Fruit fly (Drosophila melanogaster) whole organism, embryonic: ENCODE results near the gene Ugt35E2.

Source experiments
- Atf-2 ChIP-seq: fragments of 200-800 bp; sonication (Bioruptor generic); optimal IDR thresholded peaks from 2 replicates; lab custom pipeline; 2016; ENCODE audit warnings: missing biosample characterization, missing genetic modification characterization
- Blimp-1 ChIP-seq: fragments of 200-800 bp; sonication (Bioruptor generic); optimal IDR thresholded peaks from 3 replicates; lab custom pipeline; 2018; ENCODE audit warnings: missing biosample characterization, missing genetic modification characterization, mild to moderate bottlenecking, moderate library complexity, missing genetic modification reagents
- CG1024 ChIP-seq: fragments of 200-800 bp; sonication (Bioruptor generic); IDR thresholded peaks from 2 replicates; pipeline ENCODE4 v1.3.6; 2022; ENCODE audit warnings: missing biosample characterization, missing genetic modification characterization
- CG11247 ChIP-seq: fragments of 200-800 bp; sonication (Bioruptor generic); IDR thresholded peaks from 2 replicates; pipeline ENCODE4 v1.3.6; 2022; ENCODE audit warnings: missing biosample characterization, missing genetic modification characterization
- CG12104 ChIP-seq: fragments of 200-800 bp; sonication (Bioruptor generic); optimal IDR thresholded peaks from 3 replicates; lab custom pipeline; 2016; ENCODE audit warnings: missing biosample characterization, missing genetic modification characterization
- CG12659 ChIP-seq: fragments of 200-800 bp; sonication (Bioruptor generic); optimal IDR thresholded peaks from 3 replicates; lab custom pipeline; 2017; ENCODE audit warnings: mild to moderate bottlenecking, missing biosample characterization, missing genetic modification reagents, missing genetic modification characterization
- CG12744 ChIP-seq: fragments of 200-800 bp; sonication (Bioruptor generic); optimal IDR thresholded peaks from 2 replicates; lab custom pipeline; 2016; ENCODE audit warnings: missing biosample characterization, missing genetic modification characterization
- CG12942 ChIP-seq: fragments of 200-800 bp; sonication (Bioruptor generic); optimal IDR thresholded peaks from 3 replicates; lab custom pipeline; 2016; ENCODE audit warnings: missing biosample characterization, missing genetic modification characterization
- CG13123 ChIP-seq: fragments of 200-800 bp; sonication (Bioruptor generic); optimal IDR thresholded peaks from 2 replicates; lab custom pipeline; 2016; ENCODE audit warnings: missing biosample characterization, missing genetic modification characterization
- CG14050 ChIP-seq: fragments of 200-800 bp; sonication (Bioruptor generic); IDR thresholded peaks from 3 replicates; pipeline ENCODE4 v1.3.6; 2022; ENCODE audit warnings: missing biosample characterization, missing genetic modification characterization
- CG1529 ChIP-seq: fragments of 200-800 bp; sonication (Bioruptor generic); optimal IDR thresholded peaks from 3 replicates; lab custom pipeline; 2018; ENCODE audit warnings: missing biosample characterization, missing genetic modification characterization
- CG15601 ChIP-seq: fragments of 200-800 bp; sonication (Bioruptor generic); optimal IDR thresholded peaks from 3 replicates; lab custom pipeline; 2019; ENCODE audit warnings: missing biosample characterization, mild to moderate bottlenecking, missing genetic modification characterization, moderate library complexity
- CG1647 ChIP-seq: fragments of 200-800 bp; sonication (Bioruptor generic); optimal IDR thresholded peaks from 3 replicates; lab custom pipeline; 2016; ENCODE audit warnings: missing biosample characterization, missing genetic modification characterization
- CG17568 ChIP-seq: fragments of 200-800 bp; sonication (Bioruptor generic); optimal IDR thresholded peaks from 2 replicates; lab custom pipeline; 2018; ENCODE audit warnings: missing biosample characterization, mild to moderate bottlenecking, missing genetic modification characterization, moderate library complexity
- CG2120 ChIP-seq: fragments of 200-800 bp; sonication (Bioruptor generic); optimal IDR thresholded peaks from 3 replicates; lab custom pipeline; 2016; ENCODE audit warnings: missing biosample characterization, missing genetic modification characterization
- CG2712 ChIP-seq: fragments of 200-800 bp; optimal IDR thresholded peaks from 3 replicates; lab custom pipeline; 2019; ENCODE audit warnings: missing biosample characterization, mild to moderate bottlenecking, missing genetic modification characterization, moderate library complexity
- CG34224 ChIP-seq: fragments of 200-800 bp; sonication (Bioruptor generic); IDR thresholded peaks from 3 replicates; pipeline ENCODE4 v1.3.6; 2022; ENCODE audit warnings: missing biosample characterization, missing genetic modification characterization; ENCODE audit not compliant: partially characterized antibody
- CG8089 ChIP-seq: fragments of 200-800 bp; sonication (Bioruptor generic); optimal IDR thresholded peaks from 3 replicates; lab custom pipeline; 2016; ENCODE audit warnings: missing biosample characterization, missing genetic modification characterization
- CG8290 ChIP-seq, 3 experiments: fragments of 200-800 bp; sonication (Bioruptor generic); optimal IDR thresholded peaks; 2 replicates each; lab custom pipeline; 2016 to 2019; ENCODE audit warnings: missing biosample characterization in 3 of 3, missing genetic modification characterization in 3 of 3, mild to moderate bottlenecking in 2 of 3, moderate library complexity in 1 of 3
- CG8388 ChIP-seq: fragments of 200-800 bp; sonication (Bioruptor generic); optimal IDR thresholded peaks from 2 replicates; lab custom pipeline; 2019; ENCODE audit warnings: missing biosample characterization, mild to moderate bottlenecking, missing genetic modification characterization, moderate library complexity
- CG9817 ChIP-seq: fragments of 200-800 bp; sonication (Bioruptor generic); optimal IDR thresholded peaks from 2 replicates; lab custom pipeline; 2018; ENCODE audit warnings: missing biosample characterization, mild to moderate bottlenecking, missing genetic modification characterization, moderate library complexity
- CHES-1-like ChIP-seq: fragments of 200-800 bp; sonication (Bioruptor generic); optimal IDR thresholded peaks from 2 replicates; lab custom pipeline; 2016; ENCODE audit warnings: missing biosample characterization, missing genetic modification characterization
- Dek ChIP-seq: fragments of 200-800 bp; sonication (Bioruptor generic); optimal IDR thresholded peaks from 3 replicates; lab custom pipeline; 2019; ENCODE audit warnings: missing biosample characterization, mild to moderate bottlenecking, missing genetic modification characterization, moderate library complexity
- Dp ChIP-seq: fragments of 200-800 bp; sonication (Bioruptor generic); optimal IDR thresholded peaks from 2 replicates; lab custom pipeline; 2018; ENCODE audit warnings: missing biosample characterization, mild to moderate bottlenecking, missing genetic modification characterization, moderate library complexity
- Fer3 ChIP-seq: fragments of 200-800 bp; sonication (Bioruptor generic); optimal IDR thresholded peaks from 2 replicates; lab custom pipeline; 2018; ENCODE audit warnings: missing biosample characterization, mild to moderate bottlenecking, missing genetic modification characterization, moderate library complexity
- Gsc ChIP-seq: fragments of 200-800 bp; sonication (Bioruptor generic); IDR thresholded peaks from 2 replicates; pipeline ENCODE4 v1.3.6; 2022; ENCODE audit warnings: missing biosample characterization, missing genetic modification characterization
- Hand ChIP-seq: fragments of 200-800 bp; sonication (Bioruptor generic); optimal IDR thresholded peaks from 2 replicates; lab custom pipeline; 2017; ENCODE audit warnings: mild to moderate bottlenecking, missing biosample characterization, missing genetic modification reagents, missing genetic modification characterization
- Hr3 ChIP-seq: fragments of 200-800 bp; sonication (Bioruptor generic); optimal IDR thresholded peaks from 3 replicates; lab custom pipeline; 2016; ENCODE audit warnings: missing biosample characterization, missing genetic modification characterization
- Hr78 ChIP-seq, 2 experiments: fragments of 200-800 bp in 1 of 2; fragments of >200 bp in 1 of 2; sonication (Bioruptor generic) in 1 of 2; optimal IDR thresholded peaks; 2 replicates each; lab custom pipeline; 2017 to 2019; ENCODE audit warnings: missing biosample characterization in 2 of 2, missing genetic modification characterization in 2 of 2, mild to moderate bottlenecking in 1 of 2, moderate library complexity in 1 of 2
- Ravus ChIP-seq: fragments of 200-800 bp; sonication (Bioruptor generic); IDR thresholded peaks from 2 replicates; pipeline ENCODE4 v1.3.6; 2022; ENCODE audit warnings: missing biosample characterization, missing genetic modification characterization
- Spps ChIP-seq: fragments of 200-800 bp; sonication (Bioruptor generic); optimal IDR thresholded peaks from 2 replicates; lab custom pipeline; 2018; ENCODE audit warnings: missing biosample characterization, mild to moderate bottlenecking, missing genetic modification characterization
- chinmo ChIP-seq: fragments of 200-800 bp; sonication (Bioruptor generic); IDR thresholded peaks from 4 replicates; pipeline ENCODE4 v1.3.6; 2022; ENCODE audit warnings: missing biosample characterization, missing genetic modification characterization; ENCODE audit not compliant: partially characterized antibody
- disco-r ChIP-seq: fragments of 200-800 bp; sonication (Bioruptor generic); optimal IDR thresholded peaks from 2 replicates; lab custom pipeline; 2016; ENCODE audit warnings: missing biosample characterization, missing genetic modification characterization
- gcm2 ChIP-seq: fragments of 200-800 bp; sonication (Bioruptor generic); optimal IDR thresholded peaks from 2 replicates; lab custom pipeline; 2016; ENCODE audit warnings: missing biosample characterization, missing genetic modification characterization
- grn ChIP-seq: fragments of 200-800 bp; sonication (Bioruptor generic); optimal IDR thresholded peaks from 3 replicates; lab custom pipeline; 2017; ENCODE audit warnings: missing biosample characterization, missing genetic modification characterization
- hb ChIP-seq: fragments of 200-800 bp; sonication (Bioruptor generic); IDR thresholded peaks from 3 replicates; pipeline ENCODE4 v1.3.6; 2022; ENCODE audit warnings: missing biosample characterization, missing genetic modification characterization; ENCODE audit not compliant: partially characterized antibody
- ind ChIP-seq: fragments of 200-800 bp; sonication (Bioruptor generic); optimal IDR thresholded peaks from 3 replicates; lab custom pipeline; 2016; ENCODE audit warnings: missing biosample characterization, missing genetic modification characterization
- insv ChIP-seq, 2 experiments: fragments of 200-800 bp; sonication (Bioruptor generic); optimal IDR thresholded peaks; 3 replicates each; lab custom pipeline; 2016 to 2018; ENCODE audit warnings: missing biosample characterization in 2 of 2, missing genetic modification characterization in 2 of 2
- jumu ChIP-seq: fragments of 200-800 bp; sonication (Bioruptor generic); optimal IDR thresholded peaks from 3 replicates; lab custom pipeline; 2016; ENCODE audit warnings: missing biosample characterization, missing genetic modification characterization
- kah ChIP-seq: fragments of 200-800 bp; sonication (Bioruptor generic); optimal IDR thresholded peaks from 2 replicates; lab custom pipeline; 2018; ENCODE audit warnings: missing biosample characterization, mild to moderate bottlenecking, missing genetic modification characterization
- lab ChIP-seq: fragments of 200-800 bp; sonication (Bioruptor generic); optimal IDR thresholded peaks from 3 replicates; lab custom pipeline; 2017; ENCODE audit warnings: missing biosample characterization, missing genetic modification characterization, mild to moderate bottlenecking, moderate library complexity, missing genetic modification reagents
- nom ChIP-seq: fragments of 200-800 bp; sonication (Bioruptor generic); optimal IDR thresholded peaks from 2 replicates; lab custom pipeline; 2017; ENCODE audit warnings: missing biosample characterization, missing genetic modification characterization, mild to moderate bottlenecking, moderate library complexity, missing genetic modification reagents
- pho ChIP-seq: fragments of 200-800 bp; sonication (Bioruptor generic); optimal IDR thresholded peaks from 2 replicates; lab custom pipeline; 2016; ENCODE audit warnings: missing biosample characterization, missing genetic modification characterization
- pita ChIP-seq: fragments of 200-800 bp; sonication (Bioruptor generic); optimal IDR thresholded peaks from 2 replicates; lab custom pipeline; 2017; ENCODE audit warnings: missing biosample characterization, mild to moderate bottlenecking, missing genetic modification characterization
- tna ChIP-seq: fragments of 200-800 bp; sonication (Bioruptor generic); IDR thresholded peaks from 2 replicates; pipeline ENCODE4 v1.3.6; 2022; ENCODE audit warnings: missing biosample characterization, missing genetic modification characterization; ENCODE audit not compliant: partially characterized antibody
- twi ChIP-seq: fragments of 200-800 bp; optimal IDR thresholded peaks from 2 replicates; lab custom pipeline; 2019; ENCODE audit warnings: missing biosample characterization, mild to moderate bottlenecking, missing genetic modification characterization, moderate library complexity
- wor ChIP-seq: fragments of 200-800 bp; sonication (Bioruptor generic); IDR thresholded peaks from 2 replicates; pipeline ENCODE4 v1.3.6; 2022; ENCODE audit warnings: missing biosample characterization, missing genetic modification characterization

Gene Ugt35E2

DNA sequence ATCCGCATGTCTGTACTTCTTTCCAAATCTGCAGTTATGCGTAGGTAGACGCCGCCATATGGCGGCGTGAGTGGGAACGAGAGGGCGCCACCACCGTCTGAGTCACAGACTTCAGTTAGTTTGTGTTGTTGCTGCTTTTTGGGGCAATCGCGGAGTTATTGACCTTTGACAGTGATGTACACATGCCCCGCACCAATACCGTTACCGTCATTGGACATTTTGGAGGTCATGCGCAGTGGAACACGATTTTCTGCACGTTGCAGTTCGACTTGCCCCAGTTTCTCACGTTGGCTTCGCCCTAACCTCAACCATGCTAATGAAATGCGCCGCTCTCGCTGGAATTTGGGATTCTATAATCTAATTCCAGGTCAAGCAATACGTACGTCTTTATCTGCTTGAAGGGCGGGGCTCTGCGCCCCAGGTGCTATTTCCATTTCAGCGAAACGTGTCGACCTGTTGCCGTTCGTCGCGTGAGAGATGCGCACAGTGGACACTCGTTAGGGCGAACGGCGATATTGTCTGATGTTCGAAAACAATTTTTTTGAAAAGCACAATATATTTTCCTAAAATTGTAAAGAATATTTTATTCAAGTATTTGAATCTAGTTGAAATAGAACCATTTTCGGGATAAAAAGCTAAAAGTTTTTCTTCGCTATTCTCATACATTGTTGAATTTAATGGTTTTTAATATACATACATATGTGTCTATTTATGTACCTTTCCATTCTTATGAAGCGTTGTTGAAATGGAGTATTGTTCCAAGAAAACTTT is 43.7 kb upstream of the Ugt35E2 start (continued):
- no peak for TF ChIP-seq CG34224 (GFP tag; lab: Robert Waterston, UW)
- TF ChIP-seq ind, result peak; percentile 83
- peak; percentile 65 for TF ChIP-seq CG9817 (tag; lab: Kevin White, UChicago)
- TF ChIP-seq CG12659 (GFP tag; lab: Kevin White, UChicago), result peak; percentile 76
- no peak for TF ChIP-seq Hand
- TF ChIP-seq Dp (GFP tag; lab: Kevin White, UChicago), result no peak
- no peak for TF ChIP-seq CG15601 (tag; lab: Kevin White, UChicago)
- TF ChIP-seq disco-r (GFP tag; lab: Kevin White, UChicago), result peak; percentile 41
- TF ChIP-seq Blimp-1 (GFP tag; lab: Kevin White, UChicago), result peak; percentile 56
- peak; percentile 30; the same call in 1 of the 2 replicates for TF ChIP-seq wor (GFP tag; lab: Robert Waterston, UW)
- peak; percentile 33 for TF ChIP-seq Ravus
- peak; percentile 66 for TF ChIP-seq CG14050 (GFP tag; lab: Robert Waterston, UW)
- no peak for TF ChIP-seq tna
- TF ChIP-seq CG11247 (GFP tag; lab: Robert Waterston, UW), result peak; percentile 60
- TF ChIP-seq twi, result peak; percentile 6
- TF ChIP-seq CG2712 (tag; lab: Kevin White, UChicago), result peak; percentile 72
- TF ChIP-seq grn (GFP tag; lab: Kevin White, UChicago), result no peak
- peak; percentile 48 for TF ChIP-seq Atf-2 (GFP tag; lab: Kevin White, UChicago)
- TF ChIP-seq gcm2 (GFP tag; lab: Kevin White, UChicago), result peak; percentile 18
- TF ChIP-seq nom (GFP tag; lab: Kevin White, UChicago), result peak; percentile 1
- TF ChIP-seq CG12942, result peak; percentile 61
- no peak for TF ChIP-seq CG13123
- peak; percentile 61 for TF ChIP-seq jumu (GFP tag; lab: Kevin White, UChicago)
- TF ChIP-seq Gsc (GFP tag; lab: Robert Waterston, UW), result no peak
- peak; percentile 64 for TF ChIP-seq Dek
- peak; percentile 64 for TF ChIP-seq pho (GFP tag; lab: Kevin White, UChicago)
- TF ChIP-seq Hr78 (GFP tag; optimal IDR thresholded peaks at IDR 0.05; lab: Kevin White, UChicago), result peak in 1 of 2 experiments; percentile 97
- peak in 1 of 2 experiments; percentile 17 for TF ChIP-seq insv (GFP tag; optimal IDR thresholded peaks at IDR 0.05; lab: Kevin White, UChicago)
- TF ChIP-seq Spps (tag; lab: Kevin White, UChicago), result no peak
- TF ChIP-seq Hr3 (GFP tag; lab: Kevin White, UChicago), result peak; percentile 77
- TF ChIP-seq CG8089 (GFP tag; lab: Kevin White, UChicago), result peak; percentile 19
- TF ChIP-seq CG8388 (GFP tag; lab: Kevin White, UChicago), result peak; percentile 43
- no peak for TF ChIP-seq CG12104 (GFP tag; lab: Kevin White, UChicago)
- TF ChIP-seq CHES-1-like (GFP tag; lab: Kevin White, UChicago), result peak; percentile 56
- TF ChIP-seq hb (GFP tag; lab: Robert Waterston, UW), result no peak
- peak; percentile 62 for TF ChIP-seq CG8290 (GFP tag; optimal IDR thresholded peaks at IDR 0.05; lab: Kevin White, UChicago)
- TF ChIP-seq CG8290 (tag; optimal IDR thresholded peaks at IDR 0.05; lab: Kevin White, UChicago), result peak in 1 of 2 experiments; percentile 81
- 0 out of 2 replicates have a peak, but pooled peaks have one; percentile 36 for TF ChIP-seq CG1024 (GFP tag; lab: Robert Waterston, UW)
- TF ChIP-seq pita, result no peak
- TF ChIP-seq kah (GFP tag; lab: Kevin White, UChicago), result peak; percentile 87
- TF ChIP-seq lab, result peak; percentile 80
- TF ChIP-seq chinmo (GFP tag; lab: Robert Waterston, UW), result peak; percentile 83; the same call in 3 of the 4 replicates
- peak; percentile 90 for TF ChIP-seq CG2120
- TF ChIP-seq CG1647 (GFP tag; lab: Kevin White, UChicago), result peak; percentile 80
- peak; percentile 33 for TF ChIP-seq CG17568
- TF ChIP-seq CG1529, result peak; percentile 11
- peak; percentile 82 for TF ChIP-seq Fer3 (tag; lab: Kevin White, UChicago)
- TF ChIP-seq CG12744 (GFP tag; lab: Kevin White, UChicago), result peak; percentile 64
